Worm (Caenorhabditis elegans): ENCODE data around the gene W07G4.5.

The W07G4.5 gene

ce11 chrV:13074148-13074547 lies 26.4 kb downstream of the W07G4.5 start:
- no peak for TF ChIP-seq klf-2 (GFP tag; conservative IDR thresholded peaks at IDR 0.05)

- TF ChIP-seq ref-1 (GFP tag; conservative IDR thresholded peaks at IDR 0.05), result no peak
- no peak for TF ChIP-seq ztf-23 (GFP tag; IDR thresholded peaks at IDR 0.05)
- TF ChIP-seq flt-1 (GFP tag; IDR thresholded peaks at IDR 0.05), result no peak
- TF ChIP-seq ztf-29 (GFP tag; IDR thresholded peaks at IDR 0.05), result no peak
- TF ChIP-seq klf-2 (GFP tag; conservative IDR thresholded peaks at IDR 0.05), result no peak
These were observed 27.7 kb downstream of the W07G4.5 start for ce11 chrV:13075432-13075831.

- TF ChIP-seq klf-2 (GFP tag; conservative IDR thresholded peaks at IDR 0.05) (no peak), med-1 (GFP tag; optimal IDR thresholded peaks at IDR 0.05; ENCODE audit: insufficient read depth) (no peak), T22C8.4 (GFP tag; IDR thresholded peaks at IDR 0.05) (no peak), cog-1 (tag; optimal IDR thresholded peaks at IDR 0.05) (no peak), flt-1 (GFP tag; IDR thresholded peaks at IDR 0.05) (no peak), ztf-23 (GFP tag; IDR thresholded peaks at IDR 0.05) (no peak), tab-1 (GFP tag; IDR thresholded peaks at IDR 0.05) (no peak), ref-1 (GFP tag; conservative IDR thresholded peaks at IDR 0.05) (no peak), ztf-29 (GFP tag; IDR thresholded peaks at IDR 0.05) (no peak)
These were observed 33.5 kb downstream of the W07G4.5 start for ce11 chrV:13081197-13081747.

ce11 chrV:13082442-13083126 lies 34.8 kb downstream of the W07G4.5 start, which contains the start of gene C34B4.2:
TSS of gene C34B4.2 (plus strand) at chrV:13083055.
- TF ChIP-seq ztf-29 (GFP tag; IDR thresholded peaks at IDR 0.05), result no peak
- TF ChIP-seq cog-1 (tag; optimal IDR thresholded peaks at IDR 0.05), result peak; percentile 6

- no peak for TF ChIP-seq med-1 (GFP tag; optimal IDR thresholded peaks at IDR 0.05; ENCODE audit: insufficient read depth)
These were observed 36.2 kb downstream of the W07G4.5 start for ce11 chrV:13083751-13084672.

- TF ChIP-seq med-1 (GFP tag; optimal IDR thresholded peaks at IDR 0.05; ENCODE audit: insufficient read depth) (no peak), ztf-23 (GFP tag; IDR thresholded peaks at IDR 0.05) (no peak), ztf-29 (GFP tag; IDR thresholded peaks at IDR 0.05) (no peak), cog-1 (tag; optimal IDR thresholded peaks at IDR 0.05) (no peak), T22C8.4 (GFP tag; IDR thresholded peaks at IDR 0.05) (no peak), flt-1 (GFP tag; IDR thresholded peaks at IDR 0.05) (no peak), ref-1 (GFP tag; conservative IDR thresholded peaks at IDR 0.05) (no peak), tab-1 (GFP tag; IDR thresholded peaks at IDR 0.05) (no peak), klf-2 (GFP tag; conservative IDR thresholded peaks at IDR 0.05) (no peak)
These were observed 37.5 kb downstream of the W07G4.5 start for ce11 chrV:13085227-13085640.

ce11 chrV:13085917-13086552 lies 38.3 kb downstream of the W07G4.5 start:
- TF ChIP-seq ref-1 (GFP tag; conservative IDR thresholded peaks at IDR 0.05) (no peak), cog-1 (tag; optimal IDR thresholded peaks at IDR 0.05) (peak; percentile 30), ztf-29 (GFP tag; IDR thresholded peaks at IDR 0.05) (no peak), klf-2 (GFP tag; conservative IDR thresholded peaks at IDR 0.05) (0 out of 2 replicates have a peak, but pooled peaks have one; percentile 29)

- TF ChIP-seq ztf-23 (GFP tag; IDR thresholded peaks at IDR 0.05) (0 out of 2 replicates have a peak, but pooled peaks have one; percentile 18), T22C8.4 (GFP tag; IDR thresholded peaks at IDR 0.05) (no peak), ztf-29 (GFP tag; IDR thresholded peaks at IDR 0.05) (no peak)
These were observed 40.7 kb downstream of the W07G4.5 start for ce11 chrV:13088485-13088884.

ce11 chrV:13090130-13090770 lies 42.5 kb downstream of the W07G4.5 start, which contains the start of gene C34B4.4:
TSS of gene C34B4.4 (plus strand) at chrV:13090405.
- TF ChIP-seq ztf-29 (GFP tag; IDR thresholded peaks at IDR 0.05), result no peak
- TF ChIP-seq flt-1 (GFP tag; IDR thresholded peaks at IDR 0.05), result no peak
- TF ChIP-seq cog-1 (tag; optimal IDR thresholded peaks at IDR 0.05), result no peak
- no peak for TF ChIP-seq med-1 (GFP tag; optimal IDR thresholded peaks at IDR 0.05; ENCODE audit: insufficient read depth)
- TF ChIP-seq klf-2 (GFP tag; conservative IDR thresholded peaks at IDR 0.05), result no peak
- TF ChIP-seq T22C8.4 (GFP tag; IDR thresholded peaks at IDR 0.05), result no peak
- no peak for TF ChIP-seq ztf-23 (GFP tag; IDR thresholded peaks at IDR 0.05)
- no peak for TF ChIP-seq ref-1 (GFP tag; conservative IDR thresholded peaks at IDR 0.05)
- no peak for TF ChIP-seq tab-1 (GFP tag; IDR thresholded peaks at IDR 0.05)

ce11 chrV:13092349-13092748 lies 44.6 kb downstream of the W07G4.5 start, which contains the start of gene lurp-4:
TSS of gene lurp-4 (plus strand) at chrV:13092649.
- TF ChIP-seq med-1 (GFP tag; optimal IDR thresholded peaks at IDR 0.05; ENCODE audit: insufficient read depth) (no peak), cog-1 (tag; optimal IDR thresholded peaks at IDR 0.05) (no peak), ztf-29 (GFP tag; IDR thresholded peaks at IDR 0.05) (no peak), ztf-23 (GFP tag; IDR thresholded peaks at IDR 0.05) (no peak), klf-2 (GFP tag; conservative IDR thresholded peaks at IDR 0.05) (no peak)

All from whole organism, midembryonic.